Worm (Caenorhabditis elegans) whole organism, early embryonic: ENCODE data around the gene mask-1.

ENCODE experiments used
- B0310.2 ChIP-seq: sonication (generic microtip); optimal IDR thresholded peaks from 2 replicates; lab custom pipeline; 2016; ENCODE audit warnings: mild to moderate bottlenecking, missing genetic modification characterization, missing compliant biosample characterization
- aly-1 ChIP-seq: sonication (generic microtip); optimal IDR thresholded peaks from 2 replicates; lab custom pipeline; 2016; ENCODE audit warnings: missing genetic modification characterization, missing compliant biosample characterization
- ama-1 ChIP-seq: fragments of 150-350 bp; optimal IDR thresholded peaks from 2 replicates; lab custom pipeline; 2014
- flt-1 ChIP-seq: fragments of 200-800 bp; sonication (Bioruptor generic); IDR thresholded peaks from 2 replicates; pipeline ENCODE4 v1.3.6; 2022; ENCODE audit warnings: missing genetic modification characterization, missing compliant biosample characterization
- hnd-1 ChIP-seq: sonication (generic microtip); optimal IDR thresholded peaks from 2 replicates; lab custom pipeline; 2016; ENCODE audit warnings: missing genetic modification characterization, missing compliant biosample characterization
- scrt-1 ChIP-seq: fragments of 200-800 bp; sonication (Bioruptor generic); IDR thresholded peaks from 2 replicates; pipeline ENCODE4 v1.3.6; 2022; ENCODE audit warnings: missing genetic modification characterization, missing compliant biosample characterization
- tbx-37 ChIP-seq: fragments of 200-800 bp; sonication (Bioruptor generic); conservative IDR thresholded peaks from 2 replicates; pipeline ENCODE4 v1.3.6; 2022; ENCODE audit warnings: missing genetic modification reagents, missing genetic modification characterization, missing compliant biosample characterization

DNA sequence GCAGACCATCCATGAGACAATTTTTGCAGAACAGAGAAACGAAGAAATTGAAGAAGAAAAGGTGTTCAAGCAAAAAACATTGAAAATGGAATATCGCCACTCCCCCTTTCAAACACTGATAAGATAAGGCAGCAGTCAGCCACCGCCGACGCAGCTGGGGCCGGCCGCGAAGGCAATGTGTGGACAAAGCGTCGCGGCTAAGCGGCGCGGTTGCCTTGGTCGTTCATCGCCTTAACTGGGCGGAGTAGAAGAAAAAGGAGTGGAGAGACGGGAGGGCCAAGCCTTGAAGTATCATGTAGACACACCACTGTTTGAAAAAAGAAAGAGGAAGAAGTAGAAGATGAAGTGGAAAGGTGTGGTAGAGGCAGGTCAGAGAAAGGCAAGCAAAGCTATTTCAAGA is 43.7 kb upstream of the mask-1 start:
- no peak for TF ChIP-seq ama-1 (lab: Kevin White, UChicago)
- TF ChIP-seq flt-1 (GFP tag; lab: Robert Waterston, UW) = no peak
- no peak for TF ChIP-seq B0310.2 (tag; lab: Kevin White, UChicago)
- no peak for TF ChIP-seq tbx-37 (GFP tag; lab: Robert Waterston, UW)
- TF ChIP-seq scrt-1 (GFP tag; lab: Robert Waterston, UW) = no peak
- TF ChIP-seq aly-1 = no peak
- TF ChIP-seq hnd-1 (tag; lab: Kevin White, UChicago) = no peak
